Worm (Caenorhabditis elegans): ENCODE data around the gene atln-2.

- TF ChIP-seq unc-130 (GFP tag; optimal IDR thresholded peaks at IDR 0.05): no peak
- TF ChIP-seq ceh-79 (tag; optimal IDR thresholded peaks at IDR 0.05): no peak
- TF ChIP-seq ama-1 (optimal IDR thresholded peaks at IDR 0.05): no peak
- no peak for TF ChIP-seq ama-1 (GFP tag; optimal IDR thresholded peaks at IDR 0.05)
- TF ChIP-seq nhr-90 (tag; optimal IDR thresholded peaks at IDR 0.05): no peak
- no peak for TF ChIP-seq Y67H2A.10 (GFP tag; conservative IDR thresholded peaks at IDR 0.05)
- TF ChIP-seq hrde-1 (tag; optimal IDR thresholded peaks at IDR 0.05; ENCODE audit: borderline replicate concordance): no peak
- TF ChIP-seq C06A6.2 (GFP tag; conservative IDR thresholded peaks at IDR 0.05): no peak
Measured at ce11 chrIV:15008200-15008599, 26.8 kb downstream of the atln-2 start.

Measured in whole organism, young adult.